Worm (Caenorhabditis elegans) whole organism, young adult: ENCODE data around the gene R01H2.1.

Experiments
- B0336.3 ChIP-seq: fragments of 200-800 bp; sonication (Bioruptor generic); IDR thresholded peaks from 2 replicates; pipeline ENCODE4 v1.3.6; 2022; ENCODE audit warnings: missing genetic modification characterization, missing compliant biosample characterization
- C06A6.2 ChIP-seq: fragments of 200-800 bp; sonication (Bioruptor generic); conservative IDR thresholded peaks from 2 replicates; pipeline ENCODE4 v1.3.6; 2022; ENCODE audit warnings: missing genetic modification characterization, missing compliant biosample characterization
- F33H1.4 ChIP-seq: fragments of 200-800 bp; sonication (Bioruptor generic); IDR thresholded peaks from 2 replicates; pipeline ENCODE4 v1.3.6; 2022; ENCODE audit warnings: missing genetic modification reagents, missing genetic modification characterization, missing compliant biosample characterization
- F49E8.2 ChIP-seq: sonication (generic microtip); optimal IDR thresholded peaks from 3 replicates; lab custom pipeline; 2017; ENCODE audit warnings: missing genetic modification characterization, mild to moderate bottlenecking, missing compliant biosample characterization, antibody characterized with exemption, moderate library complexity; ENCODE audit not compliant: insufficient read depth
- T07F8.4 ChIP-seq: sonication (generic microtip); optimal IDR thresholded peaks from 2 replicates; lab custom pipeline; 2016; ENCODE audit warnings: mild to moderate bottlenecking, missing genetic modification characterization, moderate library complexity, missing compliant biosample characterization
- T26A5.8 ChIP-seq: sonication (generic microtip); optimal IDR thresholded peaks from 2 replicates; lab custom pipeline; 2016; ENCODE audit warnings: missing genetic modification characterization, missing compliant biosample characterization
- Y67H2A.10 ChIP-seq: fragments of 200-800 bp; sonication (Bioruptor generic); conservative IDR thresholded peaks from 2 replicates; pipeline ENCODE4 v1.3.6; 2022; ENCODE audit warnings: missing genetic modification reagents, missing genetic modification characterization, missing compliant biosample characterization
- Y79H2A.3 ChIP-seq: fragments of 200-800 bp; sonication (Bioruptor generic); conservative IDR thresholded peaks from 2 replicates; pipeline ENCODE4 v1.3.6; 2022; ENCODE audit warnings: missing genetic modification reagents, missing genetic modification characterization, missing compliant biosample characterization
- akir-1 ChIP-seq: fragments of 200-800 bp; sonication (Bioruptor generic); optimal IDR thresholded peaks from 2 replicates; lab custom pipeline; 2018; ENCODE audit warnings: mild to moderate bottlenecking, missing genetic modification characterization, moderate library complexity, missing compliant biosample characterization
- ama-1 ChIP-seq, 3 experiments: fragments of 150-350 bp in 1 of 3; sonication (generic microtip) in 2 of 3; optimal IDR thresholded peaks; 2 replicates each; lab custom pipeline; 2014 to 2018; ENCODE audit warnings: missing biosample characterization in 2 of 3, missing genetic modification characterization in 2 of 3, missing genetic modification reagents in 2 of 3
- athp-1 ChIP-seq: sonication (generic microtip); optimal IDR thresholded peaks from 2 replicates; lab custom pipeline; 2017; ENCODE audit warnings: mild to moderate bottlenecking, missing genetic modification characterization, missing compliant biosample characterization
- cebp-1 ChIP-seq, 2 experiments: fragments of 200-800 bp in 1 of 2; sonication (Bioruptor generic) in 1 of 2; sonication (generic microtip) in 1 of 2; IDR thresholded peaks in 1 of 2; optimal IDR thresholded peaks in 1 of 2; 2 replicates each; pipeline versions ENCODE4 v1.3.6 to Lab custom; 2017 to 2022; ENCODE audit warnings: missing compliant biosample characterization in 2 of 2, missing genetic modification characterization in 2 of 2, mild to moderate bottlenecking in 1 of 2, missing genetic modification reagents in 1 of 2, moderate library complexity in 1 of 2
- ceh-100 ChIP-seq: fragments of 200-800 bp; sonication (Bioruptor generic); IDR thresholded peaks from 2 replicates; pipeline ENCODE4 v1.3.6; 2022; ENCODE audit warnings: missing genetic modification reagents, missing genetic modification characterization, missing compliant biosample characterization
- dox-1 ChIP-seq: fragments of 200-800 bp; sonication (Bioruptor generic); IDR thresholded peaks from 2 replicates; pipeline ENCODE4 v1.3.6; 2022; ENCODE audit warnings: missing genetic modification reagents, missing genetic modification characterization, missing compliant biosample characterization
- fkh-3 ChIP-seq: sonication (generic microtip); optimal IDR thresholded peaks from 2 replicates; lab custom pipeline; 2016; ENCODE audit warnings: mild to moderate bottlenecking, missing genetic modification characterization, missing compliant biosample characterization
- gei-17 ChIP-seq: fragments of 200-800 bp; sonication (Bioruptor generic); optimal IDR thresholded peaks from 2 replicates; lab custom pipeline; 2018; ENCODE audit warnings: mild to moderate bottlenecking, missing genetic modification characterization, missing compliant biosample characterization
- hrde-1 ChIP-seq: sonication (generic microtip); optimal IDR thresholded peaks from 2 replicates; lab custom pipeline; 2016; ENCODE audit warnings: missing genetic modification characterization, mild to moderate bottlenecking, missing compliant biosample characterization, moderate library complexity, missing genotype, missing genetic modification reagents, borderline replicate concordance
- let-526 ChIP-seq: fragments of 200-800 bp; sonication (Bioruptor generic); IDR thresholded peaks from 2 replicates; pipeline ENCODE4 v1.3.6; 2022; ENCODE audit warnings: missing genetic modification reagents, missing genetic modification characterization, missing compliant biosample characterization
- lin-35 ChIP-seq, 3 experiments: fragments of 150-350 bp in 2 of 3; sonication (generic microtip) in 1 of 3; optimal IDR thresholded peaks; 2 replicates each; lab custom pipeline; 2014 to 2018; ENCODE audit warnings: missing biosample characterization in 3 of 3, missing genetic modification characterization in 3 of 3, missing genetic modification reagents in 3 of 3
- lin-40 ChIP-seq: sonication (generic microtip); optimal IDR thresholded peaks from 2 replicates; lab custom pipeline; 2016; ENCODE audit warnings: missing genetic modification characterization, mild to moderate bottlenecking, missing compliant biosample characterization, missing genotype, missing genetic modification reagents
- lin-54 ChIP-seq: fragments of 200-800 bp; sonication (Bioruptor generic); optimal IDR thresholded peaks from 2 replicates; lab custom pipeline; 2018; ENCODE audit warnings: mild to moderate bottlenecking, missing genetic modification characterization, missing compliant biosample characterization
- lsl-1 ChIP-seq: fragments of 200-800 bp; sonication (Bioruptor generic); optimal IDR thresholded peaks from 2 replicates; lab custom pipeline; 2018; ENCODE audit warnings: mild to moderate bottlenecking, missing genetic modification characterization, moderate library complexity, missing compliant biosample characterization
- madf-3 ChIP-seq: fragments of 200-800 bp; sonication (Bioruptor generic); IDR thresholded peaks from 2 replicates; pipeline ENCODE4 v1.3.6; 2022; ENCODE audit warnings: missing genetic modification reagents, missing genetic modification characterization, missing compliant biosample characterization
- madf-6 ChIP-seq: fragments of 200-800 bp; sonication (Bioruptor generic); IDR thresholded peaks from 2 replicates; pipeline ENCODE4 v1.3.6; 2022; ENCODE audit warnings: missing genetic modification reagents, missing genetic modification characterization, missing compliant biosample characterization
- madf-8 ChIP-seq: fragments of 200-800 bp; sonication (Bioruptor generic); conservative IDR thresholded peaks from 2 replicates; pipeline ENCODE4 v1.3.6; 2022; ENCODE audit warnings: missing genetic modification reagents, missing genetic modification characterization, missing compliant biosample characterization
- mel-28 ChIP-seq: sonication (generic microtip); optimal IDR thresholded peaks from 2 replicates; lab custom pipeline; 2016; ENCODE audit warnings: borderline replicate concordance, mild to moderate bottlenecking, missing genetic modification characterization, missing compliant biosample characterization
- mes-4 ChIP-seq: sonication (generic microtip); optimal IDR thresholded peaks from 2 replicates; lab custom pipeline; 2016; ENCODE audit warnings: missing genotype, missing genetic modification characterization, missing compliant biosample characterization
- nfya-1 ChIP-seq: sonication (generic microtip); optimal IDR thresholded peaks from 2 replicates; lab custom pipeline; 2017; ENCODE audit warnings: antibody characterized with exemption, missing compliant biosample characterization, missing genetic modification characterization, borderline replicate concordance; ENCODE audit not compliant: insufficient read depth
- nfyb-1 ChIP-seq: fragments of 200-800 bp; sonication (Bioruptor generic); IDR thresholded peaks from 2 replicates; pipeline ENCODE4 v1.3.6; 2022; ENCODE audit warnings: missing genetic modification reagents, missing genetic modification characterization, missing compliant biosample characterization
- nhr-80 ChIP-seq: sonication (generic microtip); optimal IDR thresholded peaks from 2 replicates; lab custom pipeline; 2016; ENCODE audit warnings: missing genetic modification characterization, missing compliant biosample characterization
- nhr-90 ChIP-seq: sonication (generic microtip); optimal IDR thresholded peaks from 2 replicates; lab custom pipeline; 2016; ENCODE audit warnings: missing genotype, mild to moderate bottlenecking, missing genetic modification characterization, missing compliant biosample characterization
- rec-8 ChIP-seq, 2 experiments: sonication (generic microtip); optimal IDR thresholded peaks; 2 replicates each; lab custom pipeline; 2016; ENCODE audit warnings: mild to moderate bottlenecking in 2 of 2, missing genetic modification characterization in 2 of 2, missing genetic modification reagents in 2 of 2, missing genotype in 2 of 2, missing biosample characterization in 1 of 2, missing compliant biosample characterization in 1 of 2, moderate library complexity in 1 of 2
- rpc-1 ChIP-seq, 2 experiments: fragments of 150-350 bp in 1 of 2; sonication (generic microtip) in 1 of 2; optimal IDR thresholded peaks; 2 replicates each; lab custom pipeline; 2014 to 2018; ENCODE audit warnings: missing biosample characterization in 1 of 2, missing genetic modification characterization in 1 of 2, missing genetic modification reagents in 1 of 2, missing genotype in 1 of 2
- snpc-1.1 ChIP-seq: sonication (generic microtip); optimal IDR thresholded peaks from 2 replicates; lab custom pipeline; 2017; ENCODE audit warnings: missing genetic modification characterization, mild to moderate bottlenecking, missing compliant biosample characterization, antibody characterized with exemption, moderate library complexity, missing genotype, missing genetic modification reagents; ENCODE audit not compliant: insufficient read depth
- snpc-1.3 ChIP-seq: sonication (generic microtip); optimal IDR thresholded peaks from 2 replicates; lab custom pipeline; 2017; ENCODE audit warnings: missing genetic modification characterization, mild to moderate bottlenecking, missing compliant biosample characterization, antibody characterized with exemption, moderate library complexity, missing genotype, missing genetic modification reagents; ENCODE audit not compliant: insufficient read depth
- snpc-3.4 ChIP-seq: sonication (generic microtip); optimal IDR thresholded peaks from 2 replicates; lab custom pipeline; 2017; ENCODE audit warnings: missing genetic modification characterization, mild to moderate bottlenecking, missing compliant biosample characterization, antibody characterized with exemption, moderate library complexity, missing genotype, missing genetic modification reagents
- tbp1 ChIP-seq: fragments of 200-800 bp; sonication (Bioruptor generic); optimal IDR thresholded peaks from 2 replicates; lab custom pipeline; 2018; ENCODE audit warnings: mild to moderate bottlenecking, missing genetic modification characterization, missing compliant biosample characterization
- tlf-1 ChIP-seq: fragments of 200-800 bp; sonication (Bioruptor generic); optimal IDR thresholded peaks from 2 replicates; lab custom pipeline; 2018; ENCODE audit warnings: mild to moderate bottlenecking, missing genetic modification characterization, missing compliant biosample characterization
- zim-3 ChIP-seq: sonication (generic microtip); optimal IDR thresholded peaks from 2 replicates; lab custom pipeline; 2017; ENCODE audit warnings: mild to moderate bottlenecking, missing genetic modification characterization, moderate library complexity, missing compliant biosample characterization
- ztf-26 ChIP-seq: sonication (generic microtip); optimal IDR thresholded peaks from 2 replicates; lab custom pipeline; 2017; ENCODE audit warnings: missing genetic modification characterization, missing compliant biosample characterization
- ztf-28 ChIP-seq: fragments of 200-800 bp; sonication (Bioruptor generic); IDR thresholded peaks from 2 replicates; pipeline ENCODE4 v1.3.6; 2022; ENCODE audit warnings: missing genetic modification reagents, missing genetic modification characterization, missing compliant biosample characterization

Gene R01H2.1

ce11 chrIII:7029105-7029504, 33.6 kb upstream of the R01H2.1 start, which contains the start of gene cyk-1 (continued):
- TF ChIP-seq madf-8 (GFP tag; lab: Robert Waterston, UW): no peak
- no peak for TF ChIP-seq Y67H2A.10 (GFP tag; lab: Robert Waterston, UW)
- TF ChIP-seq, all 124 proteins: peak for 0

ce11 chrIII:7030044-7030804, 32.5 kb upstream of the R01H2.1 start:
- TF ChIP-seq fkh-3 (tag; lab: Kevin White, UChicago): peak; percentile 11
- peak; percentile 12 for TF ChIP-seq mes-4 (tag; lab: Kevin White, UChicago)
- peak; percentile 10 for TF ChIP-seq tlf-1 (GFP tag; lab: Kevin White, UChicago)
- TF ChIP-seq snpc-3.4 (tag; lab: Kevin White, UChicago): peak; percentile 89
- peak; percentile 26 for TF ChIP-seq lin-54 (GFP tag; lab: Kevin White, UChicago)
- TF ChIP-seq lsl-1 (GFP tag; lab: Kevin White, UChicago): peak; percentile 8
- no peak for TF ChIP-seq ztf-28 (GFP tag; lab: Robert Waterston, UW)
- no peak for TF ChIP-seq athp-1 (tag; lab: Kevin White, UChicago)
- no peak for TF ChIP-seq C06A6.2 (GFP tag; lab: Robert Waterston, UW)
- TF ChIP-seq akir-1 (GFP tag; lab: Kevin White, UChicago): no peak
- peak; percentile 48; the same call in 1 of the 2 replicates for TF ChIP-seq B0336.3
- no peak for TF ChIP-seq mel-28 (tag; lab: Kevin White, UChicago)
- TF ChIP-seq nhr-80 (tag; lab: Kevin White, UChicago): peak; percentile 81
- 0 out of 2 replicates have a peak, but pooled peaks have one; percentile 19 for TF ChIP-seq madf-6 (GFP tag; lab: Robert Waterston, UW)
- TF ChIP-seq rpc-1 (optimal IDR thresholded peaks at IDR 0.05; lab: Kevin White, UChicago): peak; percentile 77
- TF ChIP-seq rpc-1 (tag; optimal IDR thresholded peaks at IDR 0.05; lab: Kevin White, UChicago): peak; percentile 72
- no peak for TF ChIP-seq F33H1.4 (GFP tag; lab: Robert Waterston, UW)
- peak; percentile 36 for TF ChIP-seq F49E8.2 (tag; lab: Kevin White, UChicago)
- TF ChIP-seq nfyb-1 (GFP tag; lab: Robert Waterston, UW): peak; percentile 58; the same call in 1 of the 2 replicates
- TF ChIP-seq ama-1 (optimal IDR thresholded peaks at IDR 0.05; lab: Kevin White, UChicago): no peak
- TF ChIP-seq ama-1 (GFP tag; optimal IDR thresholded peaks at IDR 0.05; lab: Kevin White, UChicago): no peak
- TF ChIP-seq gei-17 (GFP tag; lab: Kevin White, UChicago): no peak
- no peak for TF ChIP-seq Y79H2A.3 (GFP tag; lab: Robert Waterston, UW)
- TF ChIP-seq zim-3 (tag; lab: Kevin White, UChicago): peak; percentile 27
- peak; percentile 45 for TF ChIP-seq nhr-90 (tag; lab: Kevin White, UChicago)
- TF ChIP-seq T07F8.4 (tag; lab: Kevin White, UChicago): no peak
- TF ChIP-seq dox-1 (GFP tag; lab: Robert Waterston, UW): 0 out of 2 replicates have a peak, but pooled peaks have one; percentile 17
- peak; percentile 93 for TF ChIP-seq tbp1
- no peak for TF ChIP-seq madf-3
- TF ChIP-seq ztf-26 (tag; lab: Kevin White, UChicago): no peak
- no peak for TF ChIP-seq ceh-100 (GFP tag; lab: Robert Waterston, UW)
- TF ChIP-seq cebp-1 (GFP tag; IDR thresholded peaks at IDR 0.05; lab: Robert Waterston, UW): no peak
- peak; percentile 12 for TF ChIP-seq cebp-1 (tag; optimal IDR thresholded peaks at IDR 0.05; lab: Kevin White, UChicago)
- peak; percentile 66 for TF ChIP-seq hrde-1 (tag; lab: Kevin White, UChicago)
- no peak for TF ChIP-seq lin-40
- no peak for TF ChIP-seq T26A5.8 (tag; lab: Kevin White, UChicago)
- TF ChIP-seq lin-35 (GFP tag; optimal IDR thresholded peaks at IDR 0.05; lab: Kevin White, UChicago): peak in 1 of 3 experiments; percentile 39
- peak; percentile 45; the same call in 1 of the 2 replicates for TF ChIP-seq let-526 (GFP tag; lab: Robert Waterston, UW)
- TF ChIP-seq snpc-1.3 (tag; lab: Kevin White, UChicago): peak; percentile 14
- no peak for TF ChIP-seq nfya-1
- TF ChIP-seq snpc-1.1 (tag; lab: Kevin White, UChicago): peak; percentile 92
- peak; percentile 8 to 19 for TF ChIP-seq rec-8 (tag; optimal IDR thresholded peaks at IDR 0.05; lab: Kevin White, UChicago)
